Worm (Caenorhabditis elegans) whole organism, L1 larva: ENCODE data around the gene F22D3.4.

Source experiments
- ceh-82 ChIP-seq, 3 experiments: fragments of 150-350 bp in 1 of 3; sonication (generic microtip) in 2 of 3; optimal IDR thresholded peaks; 2 replicates each; lab custom pipeline; 2014 to 2017; ENCODE audit warnings: missing biosample characterization in 3 of 3, missing genetic modification characterization in 3 of 3
- lsy-2 ChIP-seq, 2 experiments: fragments of 150-350 bp; optimal IDR thresholded peaks; 2 replicates each; lab custom pipeline; 2014; ENCODE audit warnings: missing biosample characterization in 2 of 2, missing genetic modification characterization in 2 of 2
- nhr-237 ChIP-seq: fragments of 150-350 bp; optimal IDR thresholded peaks from 2 replicates; lab custom pipeline; 2014; ENCODE audit warnings: missing biosample characterization, missing genetic modification characterization
- nhr-28 ChIP-seq: fragments of 150-350 bp; optimal IDR thresholded peaks from 2 replicates; lab custom pipeline; 2014; ENCODE audit warnings: missing biosample characterization, missing genetic modification characterization
- nhr-77 ChIP-seq: fragments of 150-350 bp; optimal IDR thresholded peaks from 2 replicates; lab custom pipeline; 2014; ENCODE audit warnings: missing biosample characterization, missing genetic modification characterization
- sptf-1 ChIP-seq: fragments of 150-350 bp; optimal IDR thresholded peaks from 2 replicates; lab custom pipeline; 2014; ENCODE audit warnings: missing biosample characterization, missing genetic modification characterization

- TF ChIP-seq nhr-77 (tag; lab: Kevin White, UChicago) (no peak), lsy-2 (tag; optimal IDR thresholded peaks at IDR 0.05; lab: Kevin White, UChicago) (no peak), nhr-28 (tag; lab: Kevin White, UChicago) (no peak), ceh-82 (tag; optimal IDR thresholded peaks at IDR 0.05; lab: Kevin White, UChicago) (no peak), sptf-1 (tag; lab: Kevin White, UChicago) (no peak), nhr-237 (tag; lab: Kevin White, UChicago) (no peak)
Measured at ce11 chrII:6932978-6933377, 5.6 kb upstream of the F22D3.4 start.
